Worm (Caenorhabditis elegans) whole organism, L1 larva: ENCODE results near the gene F48C5.2.

Source experiments
- isw-1 ChIP-seq: fragments of 200-800 bp; sonication (Bioruptor generic); IDR thresholded peaks from 2 replicates; pipeline ENCODE4 v1.3.6; 2022; ENCODE audit warnings: missing genetic modification characterization, missing compliant biosample characterization
- lin-15B ChIP-seq: fragments of 150-350 bp; sonication (generic microtip); optimal IDR thresholded peaks from 3 replicates; lab custom pipeline; 2014; ENCODE audit warnings: missing biosample characterization, missing genetic modification characterization
- nhr-77 ChIP-seq: fragments of 150-350 bp; optimal IDR thresholded peaks from 2 replicates; lab custom pipeline; 2014; ENCODE audit warnings: missing biosample characterization, missing genetic modification characterization
- tbx-2 ChIP-seq: sonication (generic microtip); optimal IDR thresholded peaks from 2 replicates; lab custom pipeline; 2016; ENCODE audit warnings: missing genetic modification characterization, missing compliant biosample characterization
- zag-1 ChIP-seq: fragments of 150-350 bp; optimal IDR thresholded peaks from 2 replicates; lab custom pipeline; 2014; ENCODE audit warnings: missing biosample characterization, missing genetic modification characterization

ce11 chrX:11480032-11480431, 25.9 kb upstream of the F48C5.2 start:
- TF ChIP-seq tbx-2 (tag; lab: Kevin White, UChicago) = no peak
- TF ChIP-seq nhr-77 = no peak
- no peak for TF ChIP-seq zag-1 (tag; lab: Kevin White, UChicago)
- TF ChIP-seq lin-15B (tag; lab: Kevin White, UChicago) = no peak
- TF ChIP-seq isw-1 (GFP tag; lab: Robert Waterston, UW) = no peak
